Worm (Caenorhabditis elegans) whole organism, L4 larva: ENCODE data around the gene cox-14.
A peak's percentile ranks its signal among the peaks of the same experiment; 100 is the strongest.

Experiments
- ZK546.5 ChIP-seq, 2 experiments: sonication (generic microtip); optimal IDR thresholded peaks; 2 replicates each; lab custom pipeline; 2017; ENCODE audit warnings: missing biosample characterization in 2 of 2, missing genetic modification characterization in 2 of 2
- aha-1 ChIP-seq: fragments of 150-350 bp; peaks from one replicate; lab custom pipeline; 2014; ENCODE audit warnings: missing biosample characterization, missing genetic modification characterization
- unc-62 ChIP-seq, 3 experiments: fragments of 150-350 bp in 1 of 3; sonication (generic microtip); optimal IDR thresholded peaks in 2 of 3; peaks in 1 of 3; 1 replicate in 1 of 3; 2 replicates in 2 of 3; lab custom pipeline; 2014 to 2017; ENCODE audit warnings: missing biosample characterization in 3 of 3, missing genetic modification characterization in 3 of 3, missing genetic modification reagents in 3 of 3, missing genotype in 1 of 3

The cox-14 gene

DNA sequence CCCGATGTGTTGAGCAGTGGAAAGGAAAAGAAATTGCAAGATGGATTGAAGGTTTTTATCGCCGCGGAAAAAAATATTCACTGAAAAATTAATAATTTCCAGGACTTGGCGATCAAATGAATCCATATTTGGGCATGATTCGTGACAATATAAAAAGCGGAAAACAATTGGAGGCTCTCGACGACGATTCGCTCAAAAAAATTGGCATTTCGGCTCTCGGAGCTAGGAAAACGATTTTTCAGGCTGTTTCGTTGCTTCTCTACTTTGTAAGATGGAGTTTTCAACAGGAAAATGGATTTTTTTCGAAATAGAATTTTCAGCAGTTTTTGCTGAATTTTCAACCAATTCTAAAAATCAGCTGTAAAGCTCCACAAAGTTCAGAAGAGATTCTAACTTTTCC is 53.1 kb downstream of the cox-14 start:
- no peak for TF ChIP-seq ZK546.5 (tag; optimal IDR thresholded peaks at IDR 0.05; lab: Kevin White, UChicago)
- peak in 1 of 2 experiments; percentile 55 for TF ChIP-seq unc-62 (GFP tag; optimal IDR thresholded peaks at IDR 0.05 in 1 of 2; lab: Kevin White, UChicago)
- no peak for TF ChIP-seq unc-62 (tag; optimal IDR thresholded peaks at IDR 0.05; lab: Kevin White, UChicago)
- peak; percentile 84 for TF ChIP-seq aha-1 (tag; lab: Kevin White, UChicago)
